Fruit fly (Drosophila melanogaster): ENCODE results near the gene norpA.

Gene norpA

DNA sequence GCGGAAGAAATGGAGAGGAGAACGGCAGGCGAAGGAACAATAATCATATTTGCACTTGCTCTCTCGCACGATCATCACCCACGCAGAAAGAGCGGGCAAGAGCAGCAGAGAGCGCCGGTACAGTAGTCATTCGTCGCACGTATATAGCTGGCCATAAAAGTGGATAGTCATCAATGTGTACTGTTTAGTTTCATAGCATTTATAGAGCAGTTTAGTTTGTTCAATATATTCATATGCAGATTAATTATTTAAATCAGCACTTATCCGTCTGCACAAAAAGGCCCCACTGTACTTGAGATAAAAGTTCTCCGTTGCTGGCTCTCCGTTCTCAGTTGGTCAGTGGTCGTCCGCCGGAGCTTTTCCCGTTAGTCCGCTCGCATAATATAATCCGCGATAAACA lies 2.4 kb downstream of the norpA start (continued):
- TF ChIP-seq CG12659 (GFP tag; optimal IDR thresholded peaks at IDR 0.05) (peak; percentile 98), Pdp1 (GFP tag; optimal IDR thresholded peaks at IDR 0.05) (peak; percentile 97 to 98), tup (GFP tag; optimal IDR thresholded peaks at IDR 0.05) (peak; percentile 92), CG4282 (GFP tag; optimal IDR thresholded peaks at IDR 0.05) (peak; percentile 95), Sry-β (GFP tag; optimal IDR thresholded peaks at IDR 0.05) (no peak), fu2 (GFP tag; optimal IDR thresholded peaks at IDR 0.05) (peak; percentile 98), emc (GFP tag; optimal IDR thresholded peaks at IDR 0.05) (peak; percentile 97), CG32767 (GFP tag; IDR thresholded peaks at IDR 0.05) (peak; percentile 97), CG31224 (GFP tag; IDR thresholded peaks at IDR 0.05) (peak; percentile 98), dysf (GFP tag; IDR thresholded peaks at IDR 0.05) (peak; percentile 100), gfzf (GFP tag; optimal IDR thresholded peaks at IDR 0.05) (peak; percentile 35), CG12155 (GFP tag; optimal IDR thresholded peaks at IDR 0.05) (peak; percentile 98), CG13624 (GFP tag; optimal IDR thresholded peaks at IDR 0.05) (peak; percentile 99), CTCF (GFP tag; optimal IDR thresholded peaks at IDR 0.05) (peak; percentile 60), bab2 (GFP tag; optimal IDR thresholded peaks at IDR 0.05) (peak; percentile 99), Fer1 (GFP tag; optimal IDR thresholded peaks at IDR 0.05) (peak; percentile 99), CG1647 (GFP tag; optimal IDR thresholded peaks at IDR 0.05) (peak; percentile 97), CG17912 (GFP tag; optimal IDR thresholded peaks at IDR 0.05) (peak; percentile 96), HmgZ (tag; optimal IDR thresholded peaks at IDR 0.05) (peak; percentile 99), Opbp (GFP tag; IDR thresholded peaks at IDR 0.05; ENCODE audit: partially characterized antibody) (no peak), CG14014 (GFP tag; IDR thresholded peaks at IDR 0.05) (peak; percentile 99), Sry-δ (GFP tag; optimal IDR thresholded peaks at IDR 0.05) (peak; percentile 75), ase (GFP tag; IDR thresholded peaks at IDR 0.05) (peak; percentile 99), prd (optimal IDR thresholded peaks at IDR 0.05) (no peak), prd (GFP tag; IDR thresholded peaks at IDR 0.05) (peak; percentile 99), CG14965 (GFP tag; optimal IDR thresholded peaks at IDR 0.05; ENCODE audit: borderline replicate concordance) (peak; percentile 87), ERR (GFP tag; optimal IDR thresholded peaks at IDR 0.05) (peak; percentile 97), sens-2 (GFP tag; IDR thresholded peaks at IDR 0.05) (peak; percentile 98), vvl (GFP tag; IDR thresholded peaks at IDR 0.05) (peak; percentile 99), tin (GFP tag; optimal IDR thresholded peaks at IDR 0.05) (peak; percentile 98), Dll (GFP tag; IDR thresholded peaks at IDR 0.05; ENCODE audit: partially characterized antibody) (no peak), CG4424 (GFP tag; optimal IDR thresholded peaks at IDR 0.05) (peak; percentile 96), crc (GFP tag; optimal IDR thresholded peaks at IDR 0.05) (peak; percentile 97), HLH54F (GFP tag; optimal IDR thresholded peaks at IDR 0.05) (peak; percentile 98), nau (GFP tag; optimal IDR thresholded peaks at IDR 0.05) (peak; percentile 96), mirr (GFP tag; optimal IDR thresholded peaks at IDR 0.05) (peak; percentile 100), h (optimal IDR thresholded peaks at IDR 0.05) (no peak), HLH4C (GFP tag; IDR thresholded peaks at IDR 0.05; ENCODE audit: partially characterized antibody) (no peak), D19B (GFP tag; optimal IDR thresholded peaks at IDR 0.05) (peak; percentile 96), GATAe (GFP tag; conservative IDR thresholded peaks at IDR 0.05) (peak; percentile 99), hth (optimal IDR thresholded peaks at IDR 0.05) (no peak), CG31388 (GFP tag; optimal IDR thresholded peaks at IDR 0.05) (peak; percentile 97), nerfin-1 (tag; optimal IDR thresholded peaks at IDR 0.05) (peak; percentile 93), Dbx (GFP tag; IDR thresholded peaks at IDR 0.05) (peak; percentile 100), lov (optimal IDR thresholded peaks at IDR 0.05) (no peak), lov (GFP tag; IDR thresholded peaks at IDR 0.05) (peak; percentile 96), CG17186 (GFP tag; optimal IDR thresholded peaks at IDR 0.05) (peak; percentile 89), Dad (GFP tag; optimal IDR thresholded peaks at IDR 0.05) (peak; percentile 97), scrt (GFP tag; optimal IDR thresholded peaks at IDR 0.05) (peak; percentile 96), maf-S (GFP tag; optimal IDR thresholded peaks at IDR 0.05) (peak; percentile 98), CG3065 (GFP tag; optimal IDR thresholded peaks at IDR 0.05) (peak; percentile 95), fd3F (GFP tag; optimal IDR thresholded peaks at IDR 0.05) (peak; percentile 99), zfh2 (GFP tag; optimal IDR thresholded peaks at IDR 0.05) (peak; percentile 99)

Measured in whole organism, embryonic.